Worm (Caenorhabditis elegans): Measurements from ENCODE around the gene srxa-11.

DNA sequence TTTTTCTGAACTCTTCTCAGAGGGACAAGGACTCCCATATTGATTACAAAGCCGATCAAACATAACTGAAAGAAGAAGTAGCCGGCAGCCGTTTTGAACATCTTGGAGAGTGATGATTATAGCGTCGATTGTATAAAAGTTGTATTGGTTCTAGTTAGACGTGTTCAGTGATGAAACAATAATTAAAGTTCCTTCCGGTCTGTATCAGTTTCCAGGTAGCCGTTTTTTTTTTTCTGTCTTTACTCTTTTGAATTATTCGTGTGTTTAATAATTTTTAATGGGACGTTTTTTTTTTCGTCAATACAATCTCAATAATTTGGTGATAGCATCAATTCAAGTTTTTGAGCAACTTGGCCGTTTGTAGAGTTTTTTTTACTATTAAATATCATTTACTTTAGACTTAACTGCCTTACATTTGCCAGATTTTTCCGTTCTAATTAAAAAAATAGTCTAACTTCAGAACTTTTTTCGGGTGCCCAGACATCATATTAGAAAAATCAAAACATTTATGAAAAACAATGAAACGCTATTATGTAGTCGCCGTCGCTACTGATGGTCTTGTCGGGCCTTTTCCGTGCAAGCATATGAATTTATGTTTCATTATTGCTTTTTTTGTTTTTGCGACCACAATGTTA is 22.6 kb downstream of the srxa-11 start, which contains the start of the genes srx-10 and clec-226:
- no peak for TF ChIP-seq elt-1 (tag; optimal IDR thresholded peaks at IDR 0.05)
- TF ChIP-seq aly-2 (tag; optimal IDR thresholded peaks at IDR 0.05), result no peak
- TF ChIP-seq ama-1 (optimal IDR thresholded peaks at IDR 0.05), result no peak
- TF ChIP-seq ZK546.5 (tag; optimal IDR thresholded peaks at IDR 0.05), result no peak

Data from whole organism, L2 larva.